Worm (Caenorhabditis elegans) whole organism, L1 larva: Measurements from ENCODE around the gene zyx-1.

ENCODE experiments used
- C04F5.9 ChIP-seq: sonication (generic microtip); optimal IDR thresholded peaks from 2 replicates; lab custom pipeline; 2016; ENCODE audit warnings: missing genetic modification characterization, missing compliant biosample characterization
- F16B12.6 ChIP-seq: fragments of 150-350 bp; optimal IDR thresholded peaks from 2 replicates; lab custom pipeline; 2014; ENCODE audit warnings: missing biosample characterization, missing genetic modification characterization
- aha-1 ChIP-seq: fragments of 150-350 bp; optimal IDR thresholded peaks from 2 replicates; lab custom pipeline; 2014; ENCODE audit warnings: missing biosample characterization, missing genetic modification characterization
- aly-2 ChIP-seq: fragments of 150-350 bp; optimal IDR thresholded peaks from 2 replicates; lab custom pipeline; 2014; ENCODE audit warnings: missing biosample characterization, missing genetic modification characterization
- ama-1 ChIP-seq: fragments of 150-350 bp; optimal IDR thresholded peaks from 2 replicates; lab custom pipeline; 2014
- ceh-63 ChIP-seq: fragments of 200-800 bp; sonication (Bioruptor generic); optimal IDR thresholded peaks from 2 replicates; lab custom pipeline; 2018; ENCODE audit warnings: mild to moderate bottlenecking, missing genetic modification characterization, missing compliant biosample characterization
- ceh-8 ChIP-seq: fragments of 200-800 bp; sonication (Bioruptor generic); optimal IDR thresholded peaks from 2 replicates; lab custom pipeline; 2018; ENCODE audit warnings: mild to moderate bottlenecking, missing genetic modification characterization, moderate library complexity, missing compliant biosample characterization
- ceh-90 ChIP-seq: sonication (generic microtip); optimal IDR thresholded peaks from 2 replicates; lab custom pipeline; 2016; ENCODE audit warnings: missing genetic modification characterization, missing compliant biosample characterization
- dsc-1 ChIP-seq: sonication (generic microtip); optimal IDR thresholded peaks from 2 replicates; lab custom pipeline; 2016; ENCODE audit warnings: mild to moderate bottlenecking, missing genetic modification characterization, missing compliant biosample characterization
- egl-27 ChIP-seq, 2 experiments: fragments of 150-350 bp in 1 of 2; sonication (generic microtip); optimal IDR thresholded peaks; 3 replicates each; lab custom pipeline; 2017 to 2018; ENCODE audit warnings: missing biosample characterization in 2 of 2, missing genetic modification characterization in 2 of 2, missing genetic modification reagents in 2 of 2
- elt-2 ChIP-seq: sonication (generic microtip); optimal IDR thresholded peaks from 2 replicates; lab custom pipeline; 2016; ENCODE audit warnings: missing genetic modification characterization, mild to moderate bottlenecking, inconsistent platforms, missing compliant biosample characterization, missing genetic modification reagents
- fkh-4 ChIP-seq: sonication (generic microtip); optimal IDR thresholded peaks from 2 replicates; lab custom pipeline; 2016; ENCODE audit warnings: missing compliant biosample characterization, missing genetic modification characterization, borderline replicate concordance
- grh-1 ChIP-seq: fragments of 200-800 bp; sonication (Bioruptor generic); IDR thresholded peaks from 2 replicates; pipeline ENCODE4 v1.3.6; 2022; ENCODE audit warnings: missing genetic modification reagents, missing genetic modification characterization, missing compliant biosample characterization
- hlh-17 ChIP-seq: fragments of 200-800 bp; sonication (Bioruptor generic); optimal IDR thresholded peaks from 2 replicates; lab custom pipeline; 2018; ENCODE audit warnings: missing genetic modification characterization, mild to moderate bottlenecking, missing compliant biosample characterization, moderate library complexity, borderline replicate concordance
- hlh-4 ChIP-seq: sonication (generic microtip); optimal IDR thresholded peaks from 2 replicates; lab custom pipeline; 2016; ENCODE audit warnings: mild to moderate bottlenecking, missing genetic modification characterization, missing compliant biosample characterization
- irx-1 ChIP-seq: sonication (generic microtip); optimal IDR thresholded peaks from 2 replicates; lab custom pipeline; 2016; ENCODE audit warnings: missing genetic modification characterization, missing compliant biosample characterization
- jun-1 ChIP-seq: fragments of 150-350 bp; optimal IDR thresholded peaks from 2 replicates; lab custom pipeline; 2014; ENCODE audit warnings: missing biosample characterization, missing genetic modification reagents, missing genetic modification characterization
- lin-39 ChIP-seq: fragments of 150-350 bp; optimal IDR thresholded peaks from 2 replicates; lab custom pipeline; 2014; ENCODE audit warnings: missing biosample characterization, missing genetic modification reagents, missing genetic modification characterization
- lsy-2 ChIP-seq, 2 experiments: fragments of 150-350 bp; optimal IDR thresholded peaks; 2 replicates each; lab custom pipeline; 2014; ENCODE audit warnings: missing biosample characterization in 2 of 2, missing genetic modification characterization in 2 of 2
- mab-9 ChIP-seq: fragments of 200-800 bp; sonication (Bioruptor generic); IDR thresholded peaks from 2 replicates; pipeline ENCODE4 v1.3.6; 2022; ENCODE audit warnings: missing genetic modification reagents, missing genetic modification characterization, missing compliant biosample characterization
- mep-1 ChIP-seq: fragments of 150-350 bp; optimal IDR thresholded peaks from 2 replicates; lab custom pipeline; 2014; ENCODE audit warnings: missing biosample characterization, missing genetic modification characterization
- nhr-237 ChIP-seq: fragments of 150-350 bp; optimal IDR thresholded peaks from 2 replicates; lab custom pipeline; 2014; ENCODE audit warnings: missing biosample characterization, missing genetic modification characterization
- nhr-28 ChIP-seq: fragments of 150-350 bp; optimal IDR thresholded peaks from 2 replicates; lab custom pipeline; 2014; ENCODE audit warnings: missing biosample characterization, missing genetic modification characterization
- nhr-47 ChIP-seq: sonication (generic microtip); optimal IDR thresholded peaks from 2 replicates; lab custom pipeline; 2016; ENCODE audit warnings: mild to moderate bottlenecking, missing genetic modification characterization, moderate library complexity, missing compliant biosample characterization
- nhr-71 ChIP-seq: sonication (generic microtip); optimal IDR thresholded peaks from 2 replicates; lab custom pipeline; 2016; ENCODE audit warnings: mild to moderate bottlenecking, missing genetic modification characterization, moderate library complexity, missing compliant biosample characterization
- nhr-76 ChIP-seq: sonication (generic microtip); optimal IDR thresholded peaks from 2 replicates; lab custom pipeline; 2017; ENCODE audit warnings: missing biosample characterization, missing genetic modification characterization
- pax-3 ChIP-seq: fragments of 200-800 bp; sonication (Bioruptor generic); optimal IDR thresholded peaks from 2 replicates; lab custom pipeline; 2018; ENCODE audit warnings: mild to moderate bottlenecking, missing genetic modification characterization, moderate library complexity, missing compliant biosample characterization
- rnt-1 ChIP-seq: sonication (generic microtip); optimal IDR thresholded peaks from 2 replicates; lab custom pipeline; 2016; ENCODE audit warnings: mild to moderate bottlenecking, missing genetic modification characterization, moderate library complexity, missing compliant biosample characterization
- snpc-4 ChIP-seq: fragments of 150-350 bp; optimal IDR thresholded peaks from 2 replicates; lab custom pipeline; 2014; ENCODE audit warnings: missing biosample characterization, missing genetic modification characterization
- snu-23 ChIP-seq: sonication (generic microtip); optimal IDR thresholded peaks from 2 replicates; lab custom pipeline; 2016; ENCODE audit warnings: missing genetic modification characterization, missing compliant biosample characterization
- swsn-7 ChIP-seq: sonication (generic microtip); optimal IDR thresholded peaks from 2 replicates; lab custom pipeline; 2016; ENCODE audit warnings: missing genetic modification characterization, missing compliant biosample characterization
- unc-62 ChIP-seq: fragments of 150-350 bp; optimal IDR thresholded peaks from 2 replicates; lab custom pipeline; 2014; ENCODE audit warnings: missing biosample characterization, missing genetic modification reagents, missing genetic modification characterization
- unc-86 ChIP-seq: sonication (generic microtip); optimal IDR thresholded peaks from 2 replicates; lab custom pipeline; 2016; ENCODE audit warnings: missing genetic modification characterization, missing compliant biosample characterization
- unc-98 ChIP-seq: fragments of 200-800 bp; sonication (Bioruptor generic); IDR thresholded peaks from 2 replicates; pipeline ENCODE4 v1.3.6; 2022; ENCODE audit warnings: missing genetic modification characterization, missing compliant biosample characterization

Gene zyx-1

ce11 chrII:13117135-13117534 lies 60.4 kb downstream of the zyx-1 start, which contains the start of gene gfm-1 (continued):
- TF ChIP-seq unc-62 (no peak), ama-1 (lab: Kevin White, UChicago) (no peak), hlh-4 (tag; lab: Kevin White, UChicago) (peak; percentile 71), egl-27 (tag; optimal IDR thresholded peaks at IDR 0.05; lab: Kevin White, UChicago) (no peak), mep-1 (tag; lab: Kevin White, UChicago) (peak; percentile 67), lsy-2 (tag; optimal IDR thresholded peaks at IDR 0.05; lab: Kevin White, UChicago) (peak; percentile 62 to 83), ceh-8 (GFP tag; lab: Kevin White, UChicago) (peak; percentile 49), C04F5.9 (peak; percentile 84), dsc-1 (tag; lab: Kevin White, UChicago) (peak; percentile 89), swsn-7 (peak; percentile 85), nhr-28 (tag; lab: Kevin White, UChicago) (no peak), rnt-1 (peak; percentile 98), fkh-4 (tag; lab: Kevin White, UChicago) (peak; percentile 94), ceh-90 (tag; lab: Kevin White, UChicago) (peak; percentile 94), F16B12.6 (tag; lab: Kevin White, UChicago) (peak; percentile 54), aly-2 (tag; lab: Kevin White, UChicago) (no peak), pax-3 (tag; lab: Kevin White, UChicago) (peak; percentile 84), jun-1 (tag; lab: Kevin White, UChicago) (no peak), nhr-47 (peak; percentile 91), mab-9 (GFP tag; lab: Robert Waterston, UW) (peak; percentile 81), snu-23 (GFP tag; lab: Kevin White, UChicago) (peak; percentile 76), grh-1 (GFP tag; lab: Robert Waterston, UW) (peak; percentile 72), nhr-76 (no peak), aha-1 (no peak), snpc-4 (tag; lab: Kevin White, UChicago) (peak; percentile 49), nhr-237 (tag; lab: Kevin White, UChicago) (no peak), ceh-63 (GFP tag; lab: Kevin White, UChicago) (no peak), hlh-17 (GFP tag; lab: Kevin White, UChicago) (no peak), nhr-71 (peak; percentile 89), unc-86 (peak; percentile 52), irx-1 (tag; lab: Kevin White, UChicago) (peak; percentile 94), unc-98 (GFP tag; lab: Robert Waterston, UW) (peak; percentile 79), elt-2 (tag; lab: Kevin White, UChicago) (peak; percentile 67), lin-39 (tag; lab: Kevin White, UChicago) (peak; percentile 42)
